Worm (Caenorhabditis elegans) whole organism, mixed stage, embryonic: ENCODE data around the gene F35E12.2.

Source experiments
- cnd-1 ChIP-seq: fragments of 200-800 bp; sonication (Bioruptor generic); optimal IDR thresholded peaks from 2 replicates; lab custom pipeline; 2018; ENCODE audit warnings: mild to moderate bottlenecking, missing genetic modification characterization, missing compliant biosample characterization
- pha-4 ChIP-seq: fragments of 150-350 bp; optimal IDR thresholded peaks from 2 replicates; lab custom pipeline; 2018; ENCODE audit warnings: missing biosample characterization, missing genetic modification reagents, missing genetic modification characterization
- unc-39 ChIP-seq: fragments of 150-350 bp; optimal IDR thresholded peaks from 2 replicates; lab custom pipeline; 2014; ENCODE audit warnings: missing biosample characterization, missing genetic modification characterization

DNA sequence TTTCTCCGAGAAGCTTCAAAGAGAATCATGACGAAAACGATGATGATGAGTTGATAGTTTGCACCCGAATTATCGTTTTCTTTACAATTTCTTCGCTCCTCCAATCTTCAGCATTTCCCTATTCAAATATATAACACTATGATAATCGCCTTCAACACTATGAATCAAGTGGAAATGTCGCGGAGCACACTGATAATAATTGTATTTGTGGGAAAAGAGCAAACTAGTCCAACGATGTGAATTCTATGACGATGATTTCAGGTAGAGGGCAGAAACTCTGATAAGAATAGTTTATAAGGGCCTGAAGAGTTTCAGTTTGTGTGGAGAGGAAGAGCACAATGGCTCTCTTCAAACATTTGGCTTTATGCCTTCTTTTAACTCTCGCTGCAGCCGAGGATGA is 8.2 kb downstream of the F35E12.2 start, which contains the start of gene T01D3.6:
- no peak for TF ChIP-seq pha-4 (tag; lab: Kevin White, UChicago)
- TF ChIP-seq unc-39 (tag; lab: Kevin White, UChicago): no peak
- TF ChIP-seq cnd-1: no peak
